Worm (Caenorhabditis elegans) whole organism, early embryonic: ENCODE data around the gene K08D9.6.

Source experiments
- B0310.2 ChIP-seq: sonication (generic microtip); optimal IDR thresholded peaks from 2 replicates; lab custom pipeline; 2016; ENCODE audit warnings: mild to moderate bottlenecking, missing genetic modification characterization, missing compliant biosample characterization
- F13C5.2 ChIP-seq: sonication (generic microtip); optimal IDR thresholded peaks from 2 replicates; lab custom pipeline; 2017; ENCODE audit warnings: mild to moderate bottlenecking, missing genetic modification characterization, inconsistent platforms, missing compliant biosample characterization
- aly-1 ChIP-seq: sonication (generic microtip); optimal IDR thresholded peaks from 2 replicates; lab custom pipeline; 2016; ENCODE audit warnings: missing genetic modification characterization, missing compliant biosample characterization
- ama-1 ChIP-seq: fragments of 150-350 bp; optimal IDR thresholded peaks from 2 replicates; lab custom pipeline; 2014
- ceh-13 ChIP-seq: fragments of 200-800 bp; sonication (Bioruptor generic); optimal IDR thresholded peaks from 2 replicates; lab custom pipeline; 2018; ENCODE audit warnings: mild to moderate bottlenecking, missing genetic modification characterization, missing compliant biosample characterization
- ceh-36 ChIP-seq: sonication (generic microtip); optimal IDR thresholded peaks from 2 replicates; lab custom pipeline; 2016; ENCODE audit warnings: missing genetic modification characterization, inconsistent platforms, missing compliant biosample characterization
- ets-7 ChIP-seq: sonication (generic microtip); optimal IDR thresholded peaks from 2 replicates; lab custom pipeline; 2016; ENCODE audit warnings: missing genotype, missing genetic modification characterization, missing compliant biosample characterization
- flt-1 ChIP-seq: fragments of 200-800 bp; sonication (Bioruptor generic); IDR thresholded peaks from 2 replicates; pipeline ENCODE4 v1.3.6; 2022; ENCODE audit warnings: missing genetic modification characterization, missing compliant biosample characterization
- hmbx-1 ChIP-seq: sonication (generic microtip); optimal IDR thresholded peaks from 2 replicates; lab custom pipeline; 2016; ENCODE audit warnings: mild to moderate bottlenecking, missing genetic modification characterization, missing compliant biosample characterization
- hnd-1 ChIP-seq: sonication (generic microtip); optimal IDR thresholded peaks from 2 replicates; lab custom pipeline; 2016; ENCODE audit warnings: missing genetic modification characterization, missing compliant biosample characterization
- pes-1 ChIP-seq: fragments of 200-800 bp; sonication (Bioruptor generic); IDR thresholded peaks from 2 replicates; pipeline ENCODE4 v1.3.6; 2022; ENCODE audit warnings: missing genetic modification reagents, missing genetic modification characterization, missing compliant biosample characterization
- scrt-1 ChIP-seq: fragments of 200-800 bp; sonication (Bioruptor generic); IDR thresholded peaks from 2 replicates; pipeline ENCODE4 v1.3.6; 2022; ENCODE audit warnings: missing genetic modification characterization, missing compliant biosample characterization
- sea-1 ChIP-seq: fragments of 200-800 bp; sonication (Bioruptor generic); conservative IDR thresholded peaks from 2 replicates; pipeline ENCODE4 v1.3.6; 2022; ENCODE audit warnings: missing genetic modification characterization, missing compliant biosample characterization
- tbx-37 ChIP-seq: fragments of 200-800 bp; sonication (Bioruptor generic); conservative IDR thresholded peaks from 2 replicates; pipeline ENCODE4 v1.3.6; 2022; ENCODE audit warnings: missing genetic modification reagents, missing genetic modification characterization, missing compliant biosample characterization
- tra-4 ChIP-seq: sonication (generic microtip); optimal IDR thresholded peaks from 2 replicates; lab custom pipeline; 2017; ENCODE audit warnings: missing genetic modification characterization, missing compliant biosample characterization

The K08D9.6 gene

ce11 chrV:3188043-3188442, 46.7 kb downstream of the K08D9.6 start, which contains the start of gene lag-2:
Gene lag-2 (plus strand): TSS chrV:3188343.
- no peak for TF ChIP-seq F13C5.2 (tag; lab: Kevin White, UChicago)
- no peak for TF ChIP-seq ama-1 (lab: Kevin White, UChicago)
- no peak for TF ChIP-seq tra-4 (tag; lab: Kevin White, UChicago)
- TF ChIP-seq ceh-36: no peak
- TF ChIP-seq hnd-1: no peak
- TF ChIP-seq scrt-1 (GFP tag; lab: Robert Waterston, UW): no peak
- TF ChIP-seq hmbx-1 (tag; lab: Kevin White, UChicago): no peak
- TF ChIP-seq flt-1: no peak
- TF ChIP-seq pes-1 (GFP tag; lab: Robert Waterston, UW): no peak
- TF ChIP-seq aly-1 (tag; lab: Kevin White, UChicago): no peak
- TF ChIP-seq B0310.2 (tag; lab: Kevin White, UChicago): no peak
- TF ChIP-seq tbx-37 (GFP tag; lab: Robert Waterston, UW): no peak
- TF ChIP-seq ceh-13 (GFP tag; lab: Kevin White, UChicago): no peak
- TF ChIP-seq ets-7 (tag; lab: Kevin White, UChicago): no peak
- TF ChIP-seq sea-1 (GFP tag; lab: Robert Waterston, UW): no peak

DNA sequence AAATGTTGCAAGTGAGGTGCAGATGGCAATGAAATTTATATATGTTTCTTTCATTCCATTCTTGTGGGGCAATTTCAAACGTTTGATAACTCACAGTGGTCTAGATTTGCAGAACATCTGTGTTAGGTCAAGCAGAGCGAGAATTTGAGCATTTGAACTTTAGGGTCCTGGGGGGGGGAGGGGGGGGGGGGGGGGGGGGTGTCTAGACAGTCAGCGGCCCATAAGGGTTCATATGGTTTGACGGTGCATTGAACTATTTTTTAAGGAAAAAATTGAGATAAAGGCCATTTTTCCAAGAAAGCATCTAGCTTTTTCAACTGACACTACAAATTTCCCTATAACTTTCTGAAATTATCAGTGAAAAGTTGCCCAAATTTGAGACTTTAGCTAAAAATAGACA, 48.9 kb downstream of the K08D9.6 start:
- no peak for TF ChIP-seq scrt-1 (GFP tag; lab: Robert Waterston, UW)
- no peak for TF ChIP-seq B0310.2 (tag; lab: Kevin White, UChicago)
- TF ChIP-seq tbx-37 (GFP tag; lab: Robert Waterston, UW): no peak
- no peak for TF ChIP-seq sea-1 (GFP tag; lab: Robert Waterston, UW)
- TF ChIP-seq pes-1 (GFP tag; lab: Robert Waterston, UW): no peak
- no peak for TF ChIP-seq tra-4 (tag; lab: Kevin White, UChicago)
